Fruit fly (Drosophila melanogaster) whole organism, embryonic: Measurements from ENCODE around the gene Tailor.
A peak's percentile ranks its signal among the peaks of the same experiment; 100 is the strongest.

ENCODE experiments used
- ATbp ChIP-seq: fragments of 200-800 bp; sonication (Bioruptor generic); optimal IDR thresholded peaks from 2 replicates; lab custom pipeline; 2017; ENCODE audit warnings: missing biosample characterization, mild to moderate bottlenecking, missing genetic modification characterization, missing genetic modification reagents
- Ada2b ChIP-seq: fragments of 200-800 bp; sonication (Bioruptor generic); IDR thresholded peaks from 2 replicates; pipeline ENCODE4 v1.3.6; 2022; ENCODE audit warnings: missing biosample characterization, missing genetic modification characterization
- Aef1 ChIP-seq: fragments of 200-800 bp; sonication (Bioruptor generic); IDR thresholded peaks from 3 replicates; pipeline ENCODE4 v1.3.6; 2022; ENCODE audit warnings: missing biosample characterization, missing genetic modification characterization
- Atf6 ChIP-seq: fragments of 200-800 bp; sonication (Bioruptor generic); IDR thresholded peaks from 2 replicates; pipeline ENCODE4 v1.3.6; 2022; ENCODE audit warnings: missing biosample characterization, missing genetic modification characterization
- Bgb ChIP-seq: fragments of 200-800 bp; sonication (Bioruptor generic); IDR thresholded peaks from 2 replicates; pipeline ENCODE4 v1.3.6; 2022; ENCODE audit warnings: missing biosample characterization, missing genetic modification characterization; ENCODE audit not compliant: partially characterized antibody
- Bteb2 ChIP-seq: fragments of 200-800 bp; sonication (Bioruptor generic); optimal IDR thresholded peaks from 2 replicates; lab custom pipeline; 2016; ENCODE audit warnings: missing biosample characterization, missing genetic modification characterization
- CG14441 ChIP-seq: fragments of 200-800 bp; sonication (Bioruptor generic); IDR thresholded peaks from 2 replicates; pipeline ENCODE4 v1.3.6; 2022; ENCODE audit warnings: missing biosample characterization, missing genetic modification characterization
- CG15696 ChIP-seq: fragments of 200-800 bp; sonication (Bioruptor generic); optimal IDR thresholded peaks from 2 replicates; lab custom pipeline; 2019; ENCODE audit warnings: missing biosample characterization, mild to moderate bottlenecking, missing genetic modification characterization, moderate library complexity
- CG1602 ChIP-seq: fragments of 200-800 bp; sonication (Bioruptor generic); optimal IDR thresholded peaks from 3 replicates; lab custom pipeline; 2016; ENCODE audit warnings: missing biosample characterization, missing genetic modification characterization
- CG17186 ChIP-seq: fragments of 200-800 bp; sonication (Bioruptor generic); optimal IDR thresholded peaks from 3 replicates; lab custom pipeline; 2017; ENCODE audit warnings: missing biosample characterization, missing genetic modification reagents, missing genetic modification characterization
- CG17385 ChIP-seq: fragments of 200-800 bp; sonication (Bioruptor generic); optimal IDR thresholded peaks from 3 replicates; lab custom pipeline; 2018; ENCODE audit warnings: missing biosample characterization, mild to moderate bottlenecking, missing genetic modification characterization
- CG2889 ChIP-seq: fragments of 200-800 bp; sonication (Bioruptor generic); IDR thresholded peaks from 3 replicates; pipeline ENCODE4 v1.3.6; 2022; ENCODE audit warnings: missing biosample characterization, missing genetic modification characterization
- CG31224 ChIP-seq: fragments of 200-800 bp; sonication (Bioruptor generic); IDR thresholded peaks from 2 replicates; pipeline ENCODE4 v1.3.6; 2022; ENCODE audit warnings: missing biosample characterization, missing genetic modification characterization
- CG34422 ChIP-seq: fragments of 200-800 bp; sonication (Bioruptor generic); IDR thresholded peaks from 3 replicates; pipeline ENCODE4 v1.3.6; 2022; ENCODE audit warnings: missing biosample characterization, missing genetic modification characterization
- CG3838 ChIP-seq: fragments of 200-800 bp; sonication (Bioruptor generic); optimal IDR thresholded peaks from 3 replicates; lab custom pipeline; 2016; ENCODE audit warnings: missing biosample characterization, missing genetic modification characterization
- CG42726 ChIP-seq: fragments of 200-800 bp; sonication (Bioruptor generic); IDR thresholded peaks from 2 replicates; pipeline ENCODE4 v1.3.6; 2022; ENCODE audit warnings: missing biosample characterization, missing genetic modification characterization; ENCODE audit not compliant: partially characterized antibody
- CG5180 ChIP-seq: fragments of 200-800 bp; sonication (Bioruptor generic); optimal IDR thresholded peaks from 3 replicates; lab custom pipeline; 2017; ENCODE audit warnings: missing biosample characterization, missing genetic modification characterization, mild to moderate bottlenecking, moderate library complexity, missing genetic modification reagents
- CG6683 ChIP-seq: fragments of 200-800 bp; sonication (Bioruptor generic); optimal IDR thresholded peaks from 2 replicates; lab custom pipeline; 2017; ENCODE audit warnings: missing biosample characterization, mild to moderate bottlenecking, missing genetic modification characterization, missing genetic modification reagents
- CG9817 ChIP-seq: fragments of 200-800 bp; sonication (Bioruptor generic); optimal IDR thresholded peaks from 2 replicates; lab custom pipeline; 2018; ENCODE audit warnings: missing biosample characterization, mild to moderate bottlenecking, missing genetic modification characterization, moderate library complexity
- CG9932 ChIP-seq: fragments of 200-800 bp; sonication (Bioruptor generic); IDR thresholded peaks from 2 replicates; pipeline ENCODE4 v1.3.6; 2022; ENCODE audit warnings: missing biosample characterization, missing genetic modification characterization
- Dad ChIP-seq: fragments of 200-800 bp; sonication (Bioruptor generic); optimal IDR thresholded peaks from 3 replicates; lab custom pipeline; 2016; ENCODE audit warnings: missing biosample characterization, missing genetic modification characterization
- Dbx ChIP-seq: fragments of 200-800 bp; sonication (Bioruptor generic); IDR thresholded peaks from 3 replicates; pipeline ENCODE4 v1.3.6; 2022; ENCODE audit warnings: missing biosample characterization, missing genetic modification characterization
- Dll ChIP-seq: fragments of 200-800 bp; sonication (Bioruptor generic); IDR thresholded peaks from 4 replicates; pipeline ENCODE4 v1.3.6; 2022; ENCODE audit warnings: missing biosample characterization, missing genetic modification characterization; ENCODE audit not compliant: partially characterized antibody
- Doc3 ChIP-seq: fragments of 200-800 bp; sonication (Bioruptor generic); IDR thresholded peaks from 3 replicates; pipeline ENCODE4 v1.3.6; 2022; ENCODE audit warnings: missing biosample characterization, missing genetic modification characterization; ENCODE audit not compliant: partially characterized antibody
- ERR ChIP-seq: fragments of 200-800 bp; sonication (Bioruptor generic); optimal IDR thresholded peaks from 2 replicates; lab custom pipeline; 2016; ENCODE audit warnings: missing biosample characterization, missing genetic modification characterization
- Eip74EF ChIP-seq, 2 experiments: fragments of 200-800 bp in 1 of 2; fragments of >200 bp in 1 of 2; sonication (Bioruptor generic) in 1 of 2; optimal IDR thresholded peaks; 2 replicates each; lab custom pipeline; 2017 to 2019; ENCODE audit warnings: missing biosample characterization in 2 of 2, missing genetic modification characterization in 2 of 2, mild to moderate bottlenecking in 1 of 2, moderate library complexity in 1 of 2
- Ets97D ChIP-seq: fragments of 200-800 bp; sonication (Bioruptor generic); optimal IDR thresholded peaks from 3 replicates; lab custom pipeline; 2016; ENCODE audit warnings: missing biosample characterization, missing genetic modification characterization
- GATAe ChIP-seq: fragments of 200-800 bp; sonication (Bioruptor generic); conservative IDR thresholded peaks from 2 replicates; pipeline ENCODE4 v1.3.6; 2022; ENCODE audit warnings: missing biosample characterization, missing genetic modification characterization
- Jarid2 ChIP-seq: fragments of 200-800 bp; sonication (Bioruptor generic); optimal IDR thresholded peaks from 3 replicates; lab custom pipeline; 2017; ENCODE audit warnings: mild to moderate bottlenecking, missing biosample characterization, missing genetic modification reagents, missing genetic modification characterization
- Lhr ChIP-seq: fragments of 200-800 bp; sonication (Bioruptor generic); optimal IDR thresholded peaks from 3 replicates; lab custom pipeline; 2017; ENCODE audit warnings: mild to moderate bottlenecking, missing biosample characterization, missing genetic modification reagents, missing genetic modification characterization
- Lpt ChIP-seq: fragments of >200 bp; optimal IDR thresholded peaks from 2 replicates; lab custom pipeline; 2018; ENCODE audit warnings: missing biosample characterization, missing genetic modification characterization
- Opbp ChIP-seq: fragments of 200-800 bp; sonication (Bioruptor generic); IDR thresholded peaks from 3 replicates; pipeline ENCODE4 v1.3.6; 2022; ENCODE audit warnings: missing biosample characterization, missing genetic modification characterization; ENCODE audit not compliant: partially characterized antibody
- Stat92E ChIP-seq, 3 experiments: fragments of >200 bp in 2 of 3; fragments of 200-800 bp in 1 of 3; sonication (Bioruptor generic) in 1 of 3; optimal IDR thresholded peaks; 2 replicates each; lab custom pipeline; 2017 to 2019; ENCODE audit warnings: missing biosample characterization in 3 of 3, missing genetic modification characterization in 3 of 3, mild to moderate bottlenecking in 1 of 3, moderate library complexity in 1 of 3
- cwo ChIP-seq: fragments of 200-800 bp; sonication (Bioruptor generic); optimal IDR thresholded peaks from 3 replicates; lab custom pipeline; 2017; ENCODE audit warnings: missing biosample characterization, missing genetic modification characterization, mild to moderate bottlenecking, moderate library complexity, missing genetic modification reagents
- eve ChIP-seq, 2 experiments: fragments of >200 bp; optimal IDR thresholded peaks; 2 replicates each; lab custom pipeline; 2017; ENCODE audit warnings: missing biosample characterization in 2 of 2, missing genetic modification characterization in 2 of 2
- ewg ChIP-seq: fragments of 200-800 bp; sonication (Bioruptor generic); optimal IDR thresholded peaks from 3 replicates; lab custom pipeline; 2017; ENCODE audit warnings: mild to moderate bottlenecking, missing biosample characterization, missing genetic modification reagents, missing genetic modification characterization
- gcm2 ChIP-seq: fragments of 200-800 bp; sonication (Bioruptor generic); optimal IDR thresholded peaks from 2 replicates; lab custom pipeline; 2016; ENCODE audit warnings: missing biosample characterization, missing genetic modification characterization
- gem ChIP-seq: fragments of 200-800 bp; sonication (Bioruptor generic); optimal IDR thresholded peaks from 2 replicates; lab custom pipeline; 2019; ENCODE audit warnings: missing biosample characterization, mild to moderate bottlenecking, missing genetic modification characterization, moderate library complexity
- hkb ChIP-seq, 2 experiments: fragments of 200-800 bp in 1 of 2; fragments of >200 bp in 1 of 2; sonication (Bioruptor generic) in 1 of 2; IDR thresholded peaks in 1 of 2; optimal IDR thresholded peaks in 1 of 2; 2 replicates each; pipeline versions ENCODE4 v1.3.6 to Lab custom; 2017 to 2022; ENCODE audit warnings: missing biosample characterization in 1 of 2, missing genetic modification characterization in 1 of 2
- lov ChIP-seq, 2 experiments: fragments of 200-800 bp in 1 of 2; fragments of >200 bp in 1 of 2; sonication (Bioruptor generic) in 1 of 2; IDR thresholded peaks in 1 of 2; optimal IDR thresholded peaks in 1 of 2; 2 replicates in 1 of 2; 3 replicates in 1 of 2; pipeline versions ENCODE4 v1.3.6 to Lab custom; 2017 to 2022; ENCODE audit warnings: missing biosample characterization in 1 of 2, missing genetic modification characterization in 1 of 2
- pita ChIP-seq: fragments of 200-800 bp; sonication (Bioruptor generic); optimal IDR thresholded peaks from 2 replicates; lab custom pipeline; 2017; ENCODE audit warnings: missing biosample characterization, mild to moderate bottlenecking, missing genetic modification characterization
- pum ChIP-seq: fragments of 200-800 bp; sonication (Bioruptor generic); optimal IDR thresholded peaks from 2 replicates; lab custom pipeline; 2016; ENCODE audit warnings: missing biosample characterization, missing genetic modification characterization
- sd ChIP-seq: fragments of 200-800 bp; sonication (Bioruptor generic); optimal IDR thresholded peaks from 3 replicates; lab custom pipeline; 2018; ENCODE audit warnings: missing biosample characterization, mild to moderate bottlenecking, missing genetic modification characterization, moderate library complexity
- sna ChIP-seq: fragments of 200-800 bp; sonication (Bioruptor generic); IDR thresholded peaks from 2 replicates; pipeline ENCODE4 v1.3.6; 2022; ENCODE audit warnings: missing biosample characterization, missing genetic modification characterization; ENCODE audit not compliant: partially characterized antibody
- sug ChIP-seq: fragments of 200-800 bp; optimal IDR thresholded peaks from 2 replicates; lab custom pipeline; 2019; ENCODE audit warnings: missing biosample characterization, mild to moderate bottlenecking, missing genetic modification characterization, moderate library complexity
- zfh1 ChIP-seq: fragments of 200-800 bp; sonication (Bioruptor generic); IDR thresholded peaks from 3 replicates; pipeline ENCODE4 v1.3.6; 2022; ENCODE audit warnings: missing biosample characterization, missing genetic modification characterization

Gene Tailor

DNA sequence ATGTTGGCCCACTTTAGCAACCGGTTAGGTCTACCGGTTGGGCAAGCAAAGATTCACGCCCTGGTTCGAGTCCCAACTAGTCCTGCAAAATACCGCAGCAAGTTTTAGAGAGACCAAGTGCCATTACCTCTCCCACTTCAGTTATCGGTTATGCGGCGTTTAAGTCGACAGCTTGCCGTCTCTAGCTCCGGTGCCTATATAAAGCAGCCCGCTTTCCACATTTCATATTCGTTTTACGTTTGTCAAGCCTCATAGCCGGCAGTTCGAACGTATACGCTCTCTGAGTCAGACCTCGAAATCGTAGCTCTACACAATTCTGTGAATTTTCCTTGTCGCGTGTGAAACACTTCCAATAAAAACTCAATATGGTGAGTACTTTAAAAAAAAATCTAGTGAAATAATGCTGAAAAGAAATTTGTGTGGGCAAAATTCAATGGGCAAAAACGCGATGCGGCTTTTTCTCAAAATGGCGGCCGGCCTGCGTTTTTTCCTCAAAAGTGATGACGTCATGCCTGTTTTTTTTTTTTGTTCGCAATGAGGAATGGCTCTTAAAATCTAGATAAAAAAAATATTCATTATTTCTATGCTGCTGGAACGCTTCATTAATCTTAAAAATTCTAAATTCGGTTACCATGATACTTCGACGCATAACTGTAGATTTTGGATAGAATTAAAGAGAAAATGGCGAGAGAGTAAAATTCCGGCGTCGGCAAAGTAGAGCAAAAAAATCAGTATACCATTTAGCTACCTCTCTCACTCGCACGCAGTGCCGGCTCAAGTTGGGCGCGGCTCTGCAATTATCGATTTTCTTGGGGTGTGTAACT lies 706 bp upstream of the Tailor start, which contains the start of gene alphaTub84B (continued):
- no peak for TF ChIP-seq lov (optimal IDR thresholded peaks at IDR 0.05; lab: Kevin White, UChicago)
- TF ChIP-seq lov (GFP tag; IDR thresholded peaks at IDR 0.05; lab: Robert Waterston, UW): peak; percentile 88
- peak; percentile 19 for TF ChIP-seq CG6683 (GFP tag; lab: Kevin White, UChicago)
- TF ChIP-seq Dad (GFP tag; lab: Kevin White, UChicago): peak; percentile 47
- TF ChIP-seq CG3838 (GFP tag; lab: Kevin White, UChicago): no peak
- peak; percentile 73; the same call in 2 of the 3 replicates for TF ChIP-seq Opbp
- TF ChIP-seq Dbx (GFP tag; lab: Robert Waterston, UW): peak; percentile 84
- peak; percentile 58 for TF ChIP-seq CG9932 (GFP tag; lab: Robert Waterston, UW)
- no peak for TF ChIP-seq CG31224
- no peak for TF ChIP-seq Doc3 (GFP tag; lab: Robert Waterston, UW)
- peak; percentile 77 for TF ChIP-seq Bgb
- no peak for TF ChIP-seq sna (GFP tag; lab: Robert Waterston, UW)
- peak; percentile 9 for TF ChIP-seq pum (GFP tag; lab: Kevin White, UChicago)
- no peak for TF ChIP-seq Ada2b (GFP tag; lab: Robert Waterston, UW)
- TF ChIP-seq CG42726 (GFP tag; lab: Robert Waterston, UW): peak; percentile 89
- peak; percentile 79 for TF ChIP-seq sd (tag; lab: Kevin White, UChicago)
- no peak for TF ChIP-seq Lpt
- peak; percentile 11 for TF ChIP-seq ATbp (GFP tag; lab: Kevin White, UChicago)
- TF ChIP-seq cwo: peak; percentile 67
- peak; percentile 62 for TF ChIP-seq CG17186
- no peak for TF ChIP-seq GATAe (GFP tag; lab: Robert Waterston, UW)
- peak; percentile 39 for TF ChIP-seq gem (tag; lab: Kevin White, UChicago)
- peak; percentile 78 for TF ChIP-seq zfh1 (GFP tag; lab: Robert Waterston, UW)
- peak; percentile 42 for TF ChIP-seq ewg (GFP tag; lab: Kevin White, UChicago)
- TF ChIP-seq Bteb2 (GFP tag; lab: Kevin White, UChicago): peak; percentile 22
- peak; percentile 93 for TF ChIP-seq pita (GFP tag; lab: Kevin White, UChicago)
- TF ChIP-seq Aef1: peak; percentile 15; the same call in 2 of the 3 replicates
- TF ChIP-seq Ets97D (GFP tag; lab: Kevin White, UChicago): peak; percentile 62
- no peak for TF ChIP-seq CG1602 (GFP tag; lab: Kevin White, UChicago)
- no peak for TF ChIP-seq CG2889 (GFP tag; lab: Robert Waterston, UW)
- TF ChIP-seq CG34422 (GFP tag; lab: Robert Waterston, UW): peak; percentile 93
- peak in 1 of 3 experiments; percentile 96 for TF ChIP-seq Stat92E (GFP tag; optimal IDR thresholded peaks at IDR 0.05; lab: Kevin White, UChicago)
- TF ChIP-seq CG5180 (GFP tag; lab: Kevin White, UChicago): peak; percentile 52
- peak; percentile 77 for TF ChIP-seq CG17385 (GFP tag; lab: Kevin White, UChicago)
- TF ChIP-seq CG15696 (tag; lab: Kevin White, UChicago): peak; percentile 12
- peak; percentile 89 for TF ChIP-seq Jarid2
- peak; percentile 69 for TF ChIP-seq ERR
- TF ChIP-seq Dll: no peak
- peak; percentile 88 for TF ChIP-seq Lhr
- TF ChIP-seq CG9817 (tag; lab: Kevin White, UChicago): no peak
- no peak for TF ChIP-seq eve (GFP tag; optimal IDR thresholded peaks at IDR 0.05; lab: Kevin White, UChicago)
- TF ChIP-seq Atf6 (GFP tag; lab: Robert Waterston, UW): peak; percentile 63
- TF ChIP-seq CG14441 (GFP tag; lab: Robert Waterston, UW): peak; percentile 46; the same call in 1 of the 2 replicates
- TF ChIP-seq Eip74EF (GFP tag; optimal IDR thresholded peaks at IDR 0.05; lab: Kevin White, UChicago): peak in 1 of 2 experiments; percentile 42
- no peak for TF ChIP-seq gcm2 (GFP tag; lab: Kevin White, UChicago)
- TF ChIP-seq hkb (optimal IDR thresholded peaks at IDR 0.05; lab: Kevin White, UChicago): peak; percentile 52
- TF ChIP-seq hkb (GFP tag; IDR thresholded peaks at IDR 0.05; lab: Robert Waterston, UW): peak; percentile 82
- TF ChIP-seq sug: peak; percentile 44
